Worm (Caenorhabditis elegans) whole organism, midembryonic: ENCODE measurements around the gene F35C11.7.

Experiments
- cog-1 ChIP-seq: sonication (generic microtip); optimal IDR thresholded peaks from 2 replicates; lab custom pipeline; 2016; ENCODE audit warnings: missing genetic modification characterization, missing compliant biosample characterization
- klf-2 ChIP-seq: fragments of 200-800 bp; sonication (Bioruptor generic); conservative IDR thresholded peaks from 2 replicates; pipeline ENCODE4 v1.3.6; 2022; ENCODE audit warnings: missing genetic modification reagents, missing genetic modification characterization, missing compliant biosample characterization
- med-1 ChIP-seq: sonication (generic microtip); optimal IDR thresholded peaks from 2 replicates; lab custom pipeline; 2017; ENCODE audit warnings: missing genetic modification characterization, mild to moderate bottlenecking, missing compliant biosample characterization, antibody characterized with exemption, missing genetic modification reagents; ENCODE audit not compliant: insufficient read depth
- ref-1 ChIP-seq: fragments of 200-800 bp; sonication (Bioruptor generic); conservative IDR thresholded peaks from 2 replicates; pipeline ENCODE4 v1.3.6; 2022; ENCODE audit warnings: missing genetic modification reagents, missing genetic modification characterization, missing compliant biosample characterization
- tab-1 ChIP-seq: fragments of 200-800 bp; sonication (Bioruptor generic); IDR thresholded peaks from 2 replicates; pipeline ENCODE4 v1.3.6; 2022; ENCODE audit warnings: missing genetic modification characterization, missing compliant biosample characterization
- ztf-23 ChIP-seq: fragments of 200-800 bp; sonication (Bioruptor generic); IDR thresholded peaks from 2 replicates; pipeline ENCODE4 v1.3.6; 2022; ENCODE audit warnings: missing genetic modification reagents, missing genetic modification characterization, missing compliant biosample characterization
- ztf-29 ChIP-seq: fragments of 200-800 bp; sonication (Bioruptor generic); IDR thresholded peaks from 2 replicates; pipeline ENCODE4 v1.3.6; 2022; ENCODE audit warnings: missing genetic modification reagents, missing genetic modification characterization, missing compliant biosample characterization

DNA sequence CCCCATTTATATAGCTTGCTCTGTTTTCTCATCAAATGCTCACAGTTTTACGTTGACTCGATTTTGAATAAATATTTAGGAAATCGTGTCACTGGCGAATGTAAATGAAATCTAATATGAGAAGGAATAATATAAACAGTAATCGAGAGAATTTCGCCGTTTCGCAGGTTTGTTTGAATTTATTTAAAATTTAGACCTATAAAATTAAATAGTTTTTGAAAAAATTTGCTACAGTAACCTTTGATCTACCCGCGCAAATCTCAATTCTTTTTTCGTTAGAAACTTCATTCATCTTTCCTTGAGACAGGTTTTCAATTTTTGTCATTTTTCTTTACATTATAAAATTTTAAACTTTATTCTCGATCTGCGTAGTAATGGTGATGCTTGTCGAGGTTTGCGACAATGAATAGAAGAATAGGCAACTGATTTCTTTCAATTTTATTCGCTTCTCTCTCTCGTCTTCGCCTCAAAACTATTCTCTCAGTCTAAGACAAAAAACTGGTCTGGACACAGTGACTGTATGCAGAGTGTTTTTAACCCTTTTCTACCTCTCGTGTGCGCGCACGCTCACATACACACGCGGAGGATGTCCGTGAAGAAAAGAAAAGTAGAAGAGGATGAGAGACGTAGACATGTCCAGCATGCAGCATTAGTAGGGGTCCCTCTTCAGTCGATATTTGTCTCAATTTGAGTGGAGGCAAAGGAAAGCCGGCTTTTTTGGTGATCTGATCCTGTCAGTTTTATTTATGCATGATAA, 33.6 kb upstream of the F35C11.7 start, which contains the start of gene dab-1:
- TF ChIP-seq tab-1 (GFP tag; lab: Robert Waterston, UW) (no peak), med-1 (GFP tag; lab: Kevin White, UChicago) (no peak), ztf-23 (GFP tag; lab: Robert Waterston, UW) (no peak), klf-2 (GFP tag; lab: Robert Waterston, UW) (no peak), ref-1 (GFP tag; lab: Robert Waterston, UW) (no peak), ztf-29 (GFP tag; lab: Robert Waterston, UW) (no peak), cog-1 (tag; lab: Kevin White, UChicago) (no peak)
